Worm (Caenorhabditis elegans) whole organism, L1 larva: ENCODE measurements around the gene F33D4.4.

Experiments
- C34B4.2 ChIP-seq: sonication (generic microtip); optimal IDR thresholded peaks from 2 replicates; lab custom pipeline; 2017; ENCODE audit warnings: mild to moderate bottlenecking, missing genetic modification characterization, missing compliant biosample characterization
- Y116A8C.19 ChIP-seq: sonication (generic microtip); optimal IDR thresholded peaks from 2 replicates; lab custom pipeline; 2016; ENCODE audit warnings: missing compliant biosample characterization, missing genetic modification characterization, borderline replicate concordance
- aly-2 ChIP-seq: fragments of 150-350 bp; optimal IDR thresholded peaks from 2 replicates; lab custom pipeline; 2014; ENCODE audit warnings: missing biosample characterization, missing genetic modification characterization
- ama-1 ChIP-seq: fragments of 150-350 bp; optimal IDR thresholded peaks from 2 replicates; lab custom pipeline; 2014
- blmp-1 ChIP-seq: fragments of 150-350 bp; optimal IDR thresholded peaks from 2 replicates; lab custom pipeline; 2014; ENCODE audit warnings: missing biosample characterization, missing genetic modification characterization
- ceh-8 ChIP-seq: fragments of 200-800 bp; sonication (Bioruptor generic); optimal IDR thresholded peaks from 2 replicates; lab custom pipeline; 2018; ENCODE audit warnings: mild to moderate bottlenecking, missing genetic modification characterization, moderate library complexity, missing compliant biosample characterization
- ceh-82 ChIP-seq, 3 experiments: fragments of 150-350 bp in 1 of 3; sonication (generic microtip) in 2 of 3; optimal IDR thresholded peaks; 2 replicates each; lab custom pipeline; 2014 to 2017; ENCODE audit warnings: missing biosample characterization in 3 of 3, missing genetic modification characterization in 3 of 3
- ceh-88 ChIP-seq: fragments of 200-800 bp; sonication (Bioruptor generic); IDR thresholded peaks from 2 replicates; pipeline ENCODE4 v1.3.6; 2022; ENCODE audit warnings: missing genetic modification characterization, missing compliant biosample characterization
- ceh-90 ChIP-seq: sonication (generic microtip); optimal IDR thresholded peaks from 2 replicates; lab custom pipeline; 2016; ENCODE audit warnings: missing genetic modification characterization, missing compliant biosample characterization
- ces-1 ChIP-seq: fragments of 150-350 bp; optimal IDR thresholded peaks from 2 replicates; lab custom pipeline; 2014; ENCODE audit warnings: missing biosample characterization, missing genetic modification reagents, missing genetic modification characterization
- dpl-1 ChIP-seq, 3 experiments: fragments of 150-350 bp in 2 of 3; sonication (generic microtip) in 1 of 3; optimal IDR thresholded peaks; 2 replicates each; lab custom pipeline; 2014 to 2017; ENCODE audit warnings: missing biosample characterization in 3 of 3, missing genetic modification characterization in 3 of 3, missing genetic modification reagents in 3 of 3
- dsc-1 ChIP-seq: sonication (generic microtip); optimal IDR thresholded peaks from 2 replicates; lab custom pipeline; 2016; ENCODE audit warnings: mild to moderate bottlenecking, missing genetic modification characterization, missing compliant biosample characterization
- efl-1 ChIP-seq, 4 experiments: fragments of 150-350 bp; optimal IDR thresholded peaks in 3 of 4; peaks in 1 of 4; 1 replicate in 1 of 4; 2 replicates in 3 of 4; lab custom pipeline; 2014; ENCODE audit warnings: missing biosample characterization in 2 of 4, missing genetic modification characterization in 2 of 4, missing genetic modification reagents in 2 of 4
- efl-3 ChIP-seq: fragments of 200-800 bp; sonication (Bioruptor generic); optimal IDR thresholded peaks from 2 replicates; lab custom pipeline; 2018; ENCODE audit warnings: mild to moderate bottlenecking, missing genetic modification characterization, missing compliant biosample characterization
- egl-27 ChIP-seq, 2 experiments: fragments of 150-350 bp in 1 of 2; sonication (generic microtip); optimal IDR thresholded peaks; 3 replicates each; lab custom pipeline; 2017 to 2018; ENCODE audit warnings: missing biosample characterization in 2 of 2, missing genetic modification characterization in 2 of 2, missing genetic modification reagents in 2 of 2
- elt-2 ChIP-seq: sonication (generic microtip); optimal IDR thresholded peaks from 2 replicates; lab custom pipeline; 2016; ENCODE audit warnings: missing genetic modification characterization, mild to moderate bottlenecking, inconsistent platforms, missing compliant biosample characterization, missing genetic modification reagents
- fos-1 ChIP-seq: fragments of 150-350 bp; optimal IDR thresholded peaks from 2 replicates; lab custom pipeline; 2014; ENCODE audit warnings: missing biosample characterization, missing genetic modification characterization
- hlh-4 ChIP-seq: sonication (generic microtip); optimal IDR thresholded peaks from 2 replicates; lab custom pipeline; 2016; ENCODE audit warnings: mild to moderate bottlenecking, missing genetic modification characterization, missing compliant biosample characterization
- lin-14 ChIP-seq: fragments of 200-800 bp; sonication (Bioruptor generic); optimal IDR thresholded peaks from 2 replicates; lab custom pipeline; 2018; ENCODE audit warnings: mild to moderate bottlenecking, missing genetic modification characterization, moderate library complexity, missing compliant biosample characterization
- lin-15B ChIP-seq: fragments of 150-350 bp; sonication (generic microtip); optimal IDR thresholded peaks from 3 replicates; lab custom pipeline; 2014; ENCODE audit warnings: missing biosample characterization, missing genetic modification characterization
- lin-35 ChIP-seq, 2 experiments: fragments of 150-350 bp; optimal IDR thresholded peaks; 2 replicates each; lab custom pipeline; 2014; ENCODE audit warnings: missing biosample characterization in 2 of 2, missing genetic modification characterization in 2 of 2, missing genetic modification reagents in 2 of 2
- lin-39 ChIP-seq: fragments of 150-350 bp; optimal IDR thresholded peaks from 2 replicates; lab custom pipeline; 2014; ENCODE audit warnings: missing biosample characterization, missing genetic modification reagents, missing genetic modification characterization
- lsy-2 ChIP-seq, 2 experiments: fragments of 150-350 bp; optimal IDR thresholded peaks; 2 replicates each; lab custom pipeline; 2014; ENCODE audit warnings: missing biosample characterization in 2 of 2, missing genetic modification characterization in 2 of 2
- mdl-1 ChIP-seq, 2 experiments: fragments of 150-350 bp; optimal IDR thresholded peaks; 2 replicates each; lab custom pipeline; 2014 to 2017; ENCODE audit warnings: missing biosample characterization in 2 of 2, missing genetic modification characterization in 2 of 2, inconsistent platforms in 1 of 2
- mef-2 ChIP-seq: fragments of 150-350 bp; optimal IDR thresholded peaks from 2 replicates; lab custom pipeline; 2014; ENCODE audit warnings: missing biosample characterization, missing genetic modification characterization
- nhr-20 ChIP-seq: sonication (generic microtip); optimal IDR thresholded peaks from 2 replicates; lab custom pipeline; 2016; ENCODE audit warnings: mild to moderate bottlenecking, missing genetic modification characterization, missing compliant biosample characterization
- nhr-237 ChIP-seq: fragments of 150-350 bp; optimal IDR thresholded peaks from 2 replicates; lab custom pipeline; 2014; ENCODE audit warnings: missing biosample characterization, missing genetic modification characterization
- nhr-71 ChIP-seq: sonication (generic microtip); optimal IDR thresholded peaks from 2 replicates; lab custom pipeline; 2016; ENCODE audit warnings: mild to moderate bottlenecking, missing genetic modification characterization, moderate library complexity, missing compliant biosample characterization
- nhr-76 ChIP-seq: sonication (generic microtip); optimal IDR thresholded peaks from 2 replicates; lab custom pipeline; 2017; ENCODE audit warnings: missing biosample characterization, missing genetic modification characterization
- nhr-85 ChIP-seq: sonication (generic microtip); peaks from one replicate; lab custom pipeline; 2016; ENCODE audit warnings: missing genetic modification characterization, inconsistent platforms, missing compliant biosample characterization
- rnt-1 ChIP-seq: sonication (generic microtip); optimal IDR thresholded peaks from 2 replicates; lab custom pipeline; 2016; ENCODE audit warnings: mild to moderate bottlenecking, missing genetic modification characterization, moderate library complexity, missing compliant biosample characterization
- skn-1 ChIP-seq: fragments of 150-350 bp; optimal IDR thresholded peaks from 2 replicates; lab custom pipeline; 2014; ENCODE audit warnings: missing biosample characterization, missing genetic modification characterization
- snpc-4 ChIP-seq: fragments of 150-350 bp; optimal IDR thresholded peaks from 2 replicates; lab custom pipeline; 2014; ENCODE audit warnings: missing biosample characterization, missing genetic modification characterization
- sptf-1 ChIP-seq: fragments of 150-350 bp; optimal IDR thresholded peaks from 2 replicates; lab custom pipeline; 2014; ENCODE audit warnings: missing biosample characterization, missing genetic modification characterization
- swsn-7 ChIP-seq: sonication (generic microtip); optimal IDR thresholded peaks from 2 replicates; lab custom pipeline; 2016; ENCODE audit warnings: missing genetic modification characterization, missing compliant biosample characterization
- tbx-2 ChIP-seq: sonication (generic microtip); optimal IDR thresholded peaks from 2 replicates; lab custom pipeline; 2016; ENCODE audit warnings: missing genetic modification characterization, missing compliant biosample characterization
- tlp-1 ChIP-seq: fragments of 150-350 bp; optimal IDR thresholded peaks from 2 replicates; lab custom pipeline; 2014; ENCODE audit warnings: missing biosample characterization, missing genetic modification characterization
- unc-130 ChIP-seq: fragments of 150-350 bp; optimal IDR thresholded peaks from 2 replicates; lab custom pipeline; 2017; ENCODE audit warnings: missing biosample characterization, missing genetic modification characterization, inconsistent platforms
- unc-98 ChIP-seq: fragments of 200-800 bp; sonication (Bioruptor generic); IDR thresholded peaks from 2 replicates; pipeline ENCODE4 v1.3.6; 2022; ENCODE audit warnings: missing genetic modification characterization, missing compliant biosample characterization
- zag-1 ChIP-seq: fragments of 150-350 bp; optimal IDR thresholded peaks from 2 replicates; lab custom pipeline; 2014; ENCODE audit warnings: missing biosample characterization, missing genetic modification characterization

The F33D4.4 gene

DNA sequence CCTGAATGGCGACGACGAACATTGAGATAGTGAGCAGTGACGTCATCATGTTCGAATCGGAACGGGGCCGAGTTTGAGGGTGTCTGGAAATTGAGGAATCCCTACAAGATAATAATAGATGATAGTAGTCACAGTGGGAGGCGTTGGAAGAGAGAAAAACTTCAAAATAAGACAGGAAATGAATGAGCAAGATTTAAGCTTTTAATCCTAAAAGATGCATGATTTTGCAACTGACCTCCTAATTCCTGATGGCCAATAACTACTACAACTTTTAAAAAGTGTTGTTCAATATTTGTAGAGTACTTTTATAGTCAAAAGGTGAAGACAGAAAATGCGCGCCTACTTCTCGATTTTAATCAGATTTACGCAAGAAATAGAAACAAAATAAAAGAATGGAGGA is 8.4 kb downstream of the F33D4.4 start, which contains the start of gene flp-13:
Gene flp-13 (minus strand): TSS at position 101 of the 400 bp plus-strand sequence.
- no peak for TF ChIP-seq swsn-7 (tag; lab: Kevin White, UChicago)
- TF ChIP-seq aly-2, result no peak
- TF ChIP-seq mdl-1 (tag; optimal IDR thresholded peaks at IDR 0.05; lab: Kevin White, UChicago), result no peak
- TF ChIP-seq lin-39, result no peak
- TF ChIP-seq tlp-1 (tag; lab: Kevin White, UChicago), result no peak
- TF ChIP-seq mef-2 (tag; lab: Kevin White, UChicago), result no peak
- TF ChIP-seq nhr-85 (tag; lab: Kevin White, UChicago), result no peak
- TF ChIP-seq snpc-4 (tag; lab: Kevin White, UChicago), result no peak
- no peak for TF ChIP-seq ceh-82 (tag; optimal IDR thresholded peaks at IDR 0.05; lab: Kevin White, UChicago)
- TF ChIP-seq Y116A8C.19 (tag; lab: Kevin White, UChicago), result no peak
- TF ChIP-seq lin-15B (tag; lab: Kevin White, UChicago), result no peak
- no peak for TF ChIP-seq ceh-88 (GFP tag; lab: Robert Waterston, UW)
- TF ChIP-seq lsy-2 (tag; optimal IDR thresholded peaks at IDR 0.05; lab: Kevin White, UChicago), result no peak
- TF ChIP-seq dpl-1 (GFP tag; optimal IDR thresholded peaks at IDR 0.05; lab: Kevin White, UChicago), result no peak

DNA sequence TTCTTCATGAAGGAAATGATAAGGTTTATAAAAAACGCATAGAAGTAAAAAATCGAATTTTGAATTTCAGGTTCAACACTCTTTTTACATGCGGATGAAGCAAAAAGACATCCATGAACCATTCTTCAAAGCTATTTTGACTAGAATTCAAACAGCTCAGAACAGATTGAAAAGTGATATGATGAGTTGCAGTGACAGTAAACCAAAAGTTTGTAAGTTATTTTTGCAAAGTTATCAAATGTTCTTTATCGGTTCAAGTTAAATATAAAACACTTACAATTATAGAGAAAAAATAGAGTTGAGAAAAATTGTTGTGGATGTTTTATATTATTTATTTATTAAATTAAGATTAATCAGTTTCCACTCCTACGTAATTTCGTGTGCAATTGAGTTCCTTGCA is 14.3 kb downstream of the F33D4.4 start:
- no peak for TF ChIP-seq sptf-1
- TF ChIP-seq lin-35 (GFP tag; optimal IDR thresholded peaks at IDR 0.05; lab: Kevin White, UChicago), result no peak
- no peak for TF ChIP-seq nhr-71 (tag; lab: Kevin White, UChicago)
- no peak for TF ChIP-seq tlp-1 (tag; lab: Kevin White, UChicago)
- TF ChIP-seq C34B4.2 (tag; lab: Kevin White, UChicago), result no peak
- TF ChIP-seq unc-130 (tag; lab: Kevin White, UChicago), result no peak
- no peak for TF ChIP-seq nhr-76
- TF ChIP-seq, all 84 proteins: peak for 0

DNA sequence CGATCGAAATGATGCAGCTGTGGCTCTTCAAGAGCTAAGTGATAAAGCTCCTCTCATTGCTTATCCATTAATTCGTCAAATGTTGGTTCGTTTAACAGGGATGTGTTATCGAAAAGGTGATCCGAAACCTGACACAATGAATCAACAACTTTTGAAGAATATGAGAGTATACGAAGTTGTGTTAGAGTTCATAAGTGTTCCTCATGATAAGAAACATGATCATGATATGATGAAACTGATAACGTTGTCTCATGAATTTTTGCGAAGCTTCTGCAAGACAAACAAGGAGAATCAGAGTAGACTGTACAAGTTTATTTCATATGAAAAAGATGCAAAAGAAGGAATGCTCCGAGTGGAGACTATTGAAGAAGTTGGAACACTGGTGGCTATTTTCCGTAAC is 17.4 kb downstream of the F33D4.4 start:
- TF ChIP-seq elt-2 (peak; percentile 74), tbx-2 (no peak)

DNA sequence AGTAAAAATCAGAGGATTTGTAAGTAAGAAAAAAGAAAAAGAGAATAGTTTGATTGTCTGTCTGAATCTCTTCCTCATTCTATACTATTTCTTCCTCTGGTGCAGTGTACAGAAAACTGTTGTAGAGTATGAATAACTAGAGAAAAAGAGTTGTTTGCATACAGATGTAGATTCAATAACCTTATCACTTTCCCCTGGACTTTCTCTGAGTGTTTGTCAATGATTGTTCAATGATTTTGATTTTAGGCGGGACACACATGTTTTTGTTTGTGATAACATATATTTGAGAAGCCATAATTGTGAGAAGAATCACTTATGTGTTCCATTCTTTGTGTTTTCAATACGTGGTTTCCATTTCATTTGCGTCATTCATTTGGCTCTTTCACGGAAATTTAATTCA is 27.6 kb downstream of the F33D4.4 start:
- TF ChIP-seq lin-14 (GFP tag; lab: Kevin White, UChicago), result peak; percentile 23
- peak; percentile 3 for TF ChIP-seq nhr-20 (tag; lab: Kevin White, UChicago)
- no peak for TF ChIP-seq rnt-1
- TF ChIP-seq efl-1 (optimal IDR thresholded peaks at IDR 0.05; lab: Kevin White, UChicago), result no peak
- TF ChIP-seq efl-1 (GFP tag; optimal IDR thresholded peaks at IDR 0.05 in 1 of 2; lab: Kevin White, UChicago), result peak in 1 of 2 experiments; percentile 10
- TF ChIP-seq blmp-1, result peak; percentile 48
- peak; percentile 71 for TF ChIP-seq elt-2
- TF ChIP-seq lin-39, result no peak
- TF ChIP-seq ces-1 (GFP tag; lab: Kevin White, UChicago), result no peak
- no peak for TF ChIP-seq ama-1 (lab: Kevin White, UChicago)

DNA sequence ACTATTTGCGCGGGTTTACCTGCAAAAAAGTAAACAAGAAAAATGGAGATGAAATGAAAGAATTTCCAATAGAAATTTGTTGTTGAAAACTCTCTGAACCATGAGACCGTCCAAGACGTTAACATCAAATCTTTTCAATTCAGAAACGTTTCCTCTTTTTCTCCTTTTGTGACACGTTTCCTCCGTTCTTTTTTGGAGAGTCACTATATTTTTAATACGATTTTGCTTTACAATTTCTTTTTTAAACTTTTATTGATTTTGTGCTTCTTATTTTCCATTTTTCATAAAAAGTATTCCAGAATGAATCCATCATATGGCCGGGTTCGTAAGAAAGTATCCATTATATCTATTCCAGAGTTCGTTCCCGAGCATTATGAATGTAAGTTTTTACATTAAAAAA is 31.8 kb downstream of the F33D4.4 start, which contains the start of gene itr-1:
Gene itr-1 (plus strand): TSS at position 301 of the 400 bp plus-strand sequence.
- TF ChIP-seq lin-14 (GFP tag; lab: Kevin White, UChicago) (peak; percentile 29), zag-1 (no peak)

DNA sequence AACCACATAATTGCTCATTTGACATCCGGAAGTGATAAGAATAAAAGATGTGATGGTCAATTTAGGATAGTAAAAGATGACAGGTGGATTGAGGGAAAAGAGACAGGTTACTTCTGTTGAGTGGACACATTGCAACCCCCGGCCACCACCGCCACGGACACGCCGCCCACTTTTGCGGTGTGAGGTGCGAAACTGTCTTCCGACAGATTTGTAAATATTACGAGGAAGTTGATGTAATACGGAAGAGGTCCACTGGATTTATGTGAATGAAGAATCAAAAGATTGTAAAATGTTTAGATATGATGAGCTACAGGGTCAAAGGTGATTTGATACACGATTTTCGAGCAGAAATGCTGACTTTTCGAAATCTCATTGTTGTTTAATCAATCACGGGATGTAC is 33.8 kb downstream of the F33D4.4 start, which contains the start of gene C08G9.2:
Gene C08G9.2 (minus strand): TSS at position 101 of the 400 bp plus-strand sequence.
- TF ChIP-seq unc-98 (GFP tag; lab: Robert Waterston, UW), result no peak
- TF ChIP-seq hlh-4, result no peak
- TF ChIP-seq egl-27 (tag; optimal IDR thresholded peaks at IDR 0.05; lab: Kevin White, UChicago), result no peak
- no peak for TF ChIP-seq tbx-2
- no peak for TF ChIP-seq lin-39
- no peak for TF ChIP-seq blmp-1
- TF ChIP-seq unc-130 (tag; lab: Kevin White, UChicago), result no peak
- no peak for TF ChIP-seq ceh-8
- no peak for TF ChIP-seq nhr-237
- no peak for TF ChIP-seq lin-14 (GFP tag; lab: Kevin White, UChicago)
- no peak for TF ChIP-seq ama-1 (lab: Kevin White, UChicago)
- no peak for TF ChIP-seq skn-1 (tag; lab: Kevin White, UChicago)
- TF ChIP-seq fos-1 (tag; lab: Kevin White, UChicago), result no peak
- no peak for TF ChIP-seq ceh-88 (GFP tag; lab: Robert Waterston, UW)
- TF ChIP-seq dsc-1 (tag; lab: Kevin White, UChicago), result no peak
- TF ChIP-seq ceh-90, result no peak
- no peak for TF ChIP-seq efl-3 (GFP tag; lab: Kevin White, UChicago)
- TF ChIP-seq, all 84 proteins: peak for 0
